Worm (Caenorhabditis elegans): ENCODE measurements around the gene str-247.

Gene str-247

ce11 chrV:3992334-3992733, 38.5 kb downstream of the str-247 start:
- no peak for TF ChIP-seq mec-3 (tag; optimal IDR thresholded peaks at IDR 0.05; ENCODE audit: borderline replicate concordance)
- no peak for TF ChIP-seq ceh-45 (GFP tag; IDR thresholded peaks at IDR 0.05)
- no peak for TF ChIP-seq pax-1 (tag; optimal IDR thresholded peaks at IDR 0.05)
- TF ChIP-seq sox-4 (tag; optimal IDR thresholded peaks at IDR 0.05), result no peak

DNA sequence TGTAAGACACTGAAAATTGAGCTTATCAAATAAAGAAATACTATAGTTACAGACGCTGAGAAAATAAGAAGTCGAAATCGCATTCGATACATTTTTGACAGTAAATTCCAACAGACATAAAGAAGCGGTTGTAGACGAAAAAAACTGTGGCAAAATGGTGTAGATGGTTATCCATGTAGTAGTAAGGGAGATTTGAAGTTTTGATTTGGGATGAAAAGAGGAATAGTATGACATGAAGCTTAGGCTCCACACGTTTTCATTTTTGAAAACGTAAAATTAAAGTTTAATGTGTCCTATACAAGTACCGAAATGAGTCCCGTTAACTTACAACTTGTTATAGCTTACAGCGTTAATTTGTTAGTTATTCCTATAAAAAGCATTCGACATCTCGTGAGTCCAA, 40.2 kb downstream of the str-247 start, which contains the start of gene K09D9.9:
K09D9.9 (minus strand) TSS at position 101 of the 400 bp plus-strand sequence.
- TF ChIP-seq ceh-34 (tag; optimal IDR thresholded peaks at IDR 0.05), result no peak
- TF ChIP-seq odd-2 (tag; optimal IDR thresholded peaks at IDR 0.05), result no peak
- no peak for TF ChIP-seq ceh-6 (GFP tag; optimal IDR thresholded peaks at IDR 0.05)
- no peak for TF ChIP-seq unc-86 (tag; optimal IDR thresholded peaks at IDR 0.05)
- no peak for TF ChIP-seq elt-2 (tag; optimal IDR thresholded peaks at IDR 0.05)
- no peak for TF ChIP-seq ceh-22 (tag; optimal IDR thresholded peaks at IDR 0.05)
- TF ChIP-seq ama-1 (optimal IDR thresholded peaks at IDR 0.05), result no peak
- TF ChIP-seq ceh-19 (GFP tag; optimal IDR thresholded peaks at IDR 0.05), result no peak
- TF ChIP-seq pat-9 (tag; optimal IDR thresholded peaks at IDR 0.05), result no peak
- TF ChIP-seq rnt-1 (tag; optimal IDR thresholded peaks at IDR 0.05), result no peak
- no peak for TF ChIP-seq che-1 (tag; optimal IDR thresholded peaks at IDR 0.05)
- TF ChIP-seq ceh-2 (tag; optimal IDR thresholded peaks at IDR 0.05), result no peak

DNA sequence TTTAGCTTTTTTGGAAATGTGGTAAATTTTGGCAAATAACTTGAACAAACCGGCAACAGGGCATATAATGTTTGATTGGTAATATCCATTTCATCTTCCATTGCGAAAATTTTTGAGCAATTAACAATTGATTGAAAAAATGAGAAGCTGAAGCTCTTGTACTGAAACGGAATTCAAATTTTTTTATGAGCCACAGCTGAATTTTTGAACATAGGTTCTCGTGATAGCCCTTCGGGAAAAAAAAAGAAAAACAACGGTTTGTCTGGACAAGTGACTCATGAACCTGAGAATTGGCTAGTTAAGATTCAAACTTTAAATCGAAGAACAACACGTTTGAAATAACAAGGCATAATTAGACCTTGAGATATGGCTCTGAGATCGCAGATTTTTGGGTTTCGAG, 42.0 kb downstream of the str-247 start, which contains the start of gene srx-62:
srx-62 (minus strand) TSS at position 101 of the 400 bp plus-strand sequence.
- TF ChIP-seq npax-4 (tag; optimal IDR thresholded peaks at IDR 0.05) (no peak), fax-1 (tag; optimal IDR thresholded peaks at IDR 0.05) (no peak), ceh-9 (tag; optimal IDR thresholded peaks at IDR 0.05) (no peak), ceh-31 (tag; optimal IDR thresholded peaks at IDR 0.05) (no peak), pha-4 (tag; optimal IDR thresholded peaks at IDR 0.05) (no peak), ceh-34 (tag; optimal IDR thresholded peaks at IDR 0.05) (no peak), unc-42 (tag; optimal IDR thresholded peaks at IDR 0.05) (no peak), pqm-1 (tag; optimal IDR thresholded peaks at IDR 0.05) (no peak), T23F11.4 (GFP tag; optimal IDR thresholded peaks at IDR 0.05) (no peak), pha-2 (tag; optimal IDR thresholded peaks at IDR 0.05) (no peak), gmeb-2 (tag; optimal IDR thresholded peaks at IDR 0.05) (no peak), fkh-10 (GFP tag; optimal IDR thresholded peaks at IDR 0.05) (no peak), Y22D7AL.16 (tag; optimal IDR thresholded peaks at IDR 0.05) (no peak), ets-4 (tag; optimal IDR thresholded peaks at IDR 0.05) (no peak), pag-3 (tag; optimal IDR thresholded peaks at IDR 0.05; ENCODE audit: borderline replicate concordance) (no peak), K02D7.2 (tag; optimal IDR thresholded peaks at IDR 0.05) (no peak)

- TF ChIP-seq mec-3 (tag; optimal IDR thresholded peaks at IDR 0.05; ENCODE audit: borderline replicate concordance), result no peak
- TF ChIP-seq ceh-2 (tag; optimal IDR thresholded peaks at IDR 0.05), result no peak
- no peak for TF ChIP-seq syd-9 (tag; optimal IDR thresholded peaks at IDR 0.05)
- TF ChIP-seq hlh-15 (tag; optimal IDR thresholded peaks at IDR 0.05), result no peak
- TF ChIP-seq unc-86 (tag; optimal IDR thresholded peaks at IDR 0.05), result no peak
- TF ChIP-seq K09A11.1 (tag; optimal IDR thresholded peaks at IDR 0.05; ENCODE audit: insufficient read depth), result no peak
- no peak for TF ChIP-seq K02D7.2 (tag; optimal IDR thresholded peaks at IDR 0.05)
- no peak for TF ChIP-seq ttx-3 (tag; optimal IDR thresholded peaks at IDR 0.05)
- no peak for TF ChIP-seq sox-2 (GFP tag; IDR thresholded peaks at IDR 0.05)
Observed at ce11 chrV:4004577-4004976, 50.7 kb downstream of the str-247 start.

Data from whole organism, late embryonic.